Fruit fly (Drosophila melanogaster) whole organism: Measurements from ENCODE around the gene CG3097.

ENCODE experiments used
- CG8478 ChIP-seq: fragments of >200 bp; optimal IDR thresholded peaks from 2 replicates; lab custom pipeline; 2018; ENCODE audit warnings: inconsistent platforms
- Dll ChIP-seq: fragments of >200 bp; optimal IDR thresholded peaks from 2 replicates; lab custom pipeline; 2017
- EcR ChIP-seq, 2 experiments: fragments of >200 bp; optimal IDR thresholded peaks; 2 replicates each; lab custom pipeline; 2017; ENCODE audit warnings: missing biosample characterization in 2 of 2, missing genetic modification characterization in 2 of 2, missing genetic modification reagents in 2 of 2
- pan ChIP-seq: fragments of >200 bp; optimal IDR thresholded peaks from 2 replicates; lab custom pipeline; 2017
- psq ChIP-seq: fragments of >200 bp; optimal IDR thresholded peaks from 2 replicates; lab custom pipeline; 2017
- usp ChIP-seq: fragments of >200 bp; optimal IDR thresholded peaks from 2 replicates; lab custom pipeline; 2017; ENCODE audit warnings: missing biosample characterization, missing genetic modification characterization, mixed read lengths

The CG3097 gene

dm6 chrX:5752838-5753237 is 17.7 kb downstream of the CG3097 start:
- TF ChIP-seq pan (lab: Kevin White, UChicago) (no peak), psq (lab: Kevin White, UChicago) (no peak), usp (GFP tag; lab: Kevin White, UChicago) (no peak), CG8478 (lab: Kevin White, UChicago) (no peak), Dll (no peak), EcR (GFP tag; optimal IDR thresholded peaks at IDR 0.05; lab: Kevin White, UChicago) (no peak)

dm6 chrX:5751949-5752348 is 18.6 kb downstream of the CG3097 start, which contains the start of gene CG15772:
CG15772 (plus strand) TSS chrX:5752249.
- TF ChIP-seq Dll (no peak), usp (GFP tag; lab: Kevin White, UChicago) (no peak), psq (lab: Kevin White, UChicago) (no peak), EcR (GFP tag; optimal IDR thresholded peaks at IDR 0.05; lab: Kevin White, UChicago) (no peak), pan (lab: Kevin White, UChicago) (no peak), CG8478 (lab: Kevin White, UChicago) (no peak)

dm6 chrX:5746864-5747861 is 23.4 kb downstream of the CG3097 start, which contains the start of the genes IntS6 and Rtel1:
IntS6 (minus strand) TSS chrX:5747254.
Rtel1 (plus strand) TSS chrX:5747747.
- TF ChIP-seq Dll: peak; percentile 58
- TF ChIP-seq CG8478 (lab: Kevin White, UChicago): peak; percentile 65
- TF ChIP-seq pan (lab: Kevin White, UChicago): no peak

dm6 chrX:5745840-5746815 is 24.5 kb downstream of the CG3097 start:
- TF ChIP-seq EcR (GFP tag; optimal IDR thresholded peaks at IDR 0.05; lab: Kevin White, UChicago) (no peak), pan (lab: Kevin White, UChicago) (no peak), Dll (no peak), usp (GFP tag; lab: Kevin White, UChicago) (no peak)

dm6 chrX:5744992-5745732 is 25.4 kb downstream of the CG3097 start:
- TF ChIP-seq CG8478 (lab: Kevin White, UChicago) (no peak), Dll (no peak), pan (lab: Kevin White, UChicago) (no peak), EcR (GFP tag; optimal IDR thresholded peaks at IDR 0.05; lab: Kevin White, UChicago) (no peak), usp (GFP tag; lab: Kevin White, UChicago) (no peak), psq (lab: Kevin White, UChicago) (no peak)

dm6 chrX:5744277-5744846 is 26.2 kb downstream of the CG3097 start:
- TF ChIP-seq psq (lab: Kevin White, UChicago) (no peak), Dll (no peak), CG8478 (lab: Kevin White, UChicago) (no peak), EcR (GFP tag; optimal IDR thresholded peaks at IDR 0.05; lab: Kevin White, UChicago) (no peak), usp (GFP tag; lab: Kevin White, UChicago) (no peak), pan (lab: Kevin White, UChicago) (no peak)

- no peak for TF ChIP-seq usp (GFP tag; lab: Kevin White, UChicago)
- TF ChIP-seq Dll: no peak
Observed at dm6 chrX:5741625-5742024, 29.0 kb downstream of the CG3097 start.

dm6 chrX:5737676-5738220 is 32.8 kb downstream of the CG3097 start, which contains the start of gene Snx27:
Snx27 (minus strand) TSS chrX:5738031.
- no peak for TF ChIP-seq EcR (GFP tag; optimal IDR thresholded peaks at IDR 0.05; lab: Kevin White, UChicago)

dm6 chrX:5737157-5737556 is 33.4 kb downstream of the CG3097 start:
- TF ChIP-seq CG8478 (lab: Kevin White, UChicago) (no peak), EcR (GFP tag; optimal IDR thresholded peaks at IDR 0.05; lab: Kevin White, UChicago) (no peak), usp (GFP tag; lab: Kevin White, UChicago) (no peak), pan (lab: Kevin White, UChicago) (no peak), Dll (no peak), psq (lab: Kevin White, UChicago) (no peak)

dm6 chrX:5735268-5735941 is 35.2 kb downstream of the CG3097 start:
- no peak for TF ChIP-seq psq (lab: Kevin White, UChicago)
- no peak for TF ChIP-seq usp (GFP tag; lab: Kevin White, UChicago)
- TF ChIP-seq pan (lab: Kevin White, UChicago): no peak
- TF ChIP-seq CG8478 (lab: Kevin White, UChicago): no peak
- no peak for TF ChIP-seq EcR (GFP tag; optimal IDR thresholded peaks at IDR 0.05; lab: Kevin White, UChicago)
- TF ChIP-seq Dll: no peak
